Fruit fly (Drosophila melanogaster) whole organism, prepupa: Measurements from ENCODE around the gene Sgs5.

ENCODE experiments used
- Blimp-1 ChIP-seq: fragments of 200-800 bp; sonication (Bioruptor generic); optimal IDR thresholded peaks from 3 replicates; lab custom pipeline; 2017; ENCODE audit warnings: missing biosample characterization, missing genetic modification characterization, mild to moderate bottlenecking, moderate library complexity, missing genetic modification reagents
- CG11902 ChIP-seq: fragments of 200-800 bp; sonication (Bioruptor generic); optimal IDR thresholded peaks from 3 replicates; lab custom pipeline; 2016; ENCODE audit warnings: missing biosample characterization, missing genetic modification characterization
- CG3032 ChIP-seq: fragments of 200-800 bp; optimal IDR thresholded peaks from 2 replicates; lab custom pipeline; 2019; ENCODE audit warnings: missing biosample characterization, mild to moderate bottlenecking, missing genetic modification characterization, moderate library complexity
- CG6276 ChIP-seq: fragments of 200-800 bp; sonication (Bioruptor generic); optimal IDR thresholded peaks from 2 replicates; lab custom pipeline; 2017; ENCODE audit warnings: missing biosample characterization, mild to moderate bottlenecking, missing genetic modification characterization
- Gug ChIP-seq: fragments of 200-800 bp; sonication (Bioruptor generic); IDR thresholded peaks from 2 replicates; pipeline ENCODE4 v1.3.6; 2022; ENCODE audit warnings: missing biosample characterization, missing genetic modification characterization
- Hr39 ChIP-seq: fragments of 200-800 bp; sonication (Bioruptor generic); optimal IDR thresholded peaks from 2 replicates; lab custom pipeline; 2016; ENCODE audit warnings: missing biosample characterization, missing genetic modification characterization
- Smox ChIP-seq: fragments of 200-800 bp; sonication (Bioruptor generic); optimal IDR thresholded peaks from 3 replicates; lab custom pipeline; 2016; ENCODE audit warnings: missing biosample characterization, missing genetic modification characterization
- Sox15 ChIP-seq: fragments of 200-800 bp; sonication (Bioruptor generic); optimal IDR thresholded peaks from 3 replicates; lab custom pipeline; 2016; ENCODE audit warnings: missing biosample characterization, missing genetic modification characterization
- cyc ChIP-seq: fragments of 200-800 bp; sonication (Bioruptor generic); optimal IDR thresholded peaks from 3 replicates; lab custom pipeline; 2016; ENCODE audit warnings: missing biosample characterization, missing genetic modification characterization
- net ChIP-seq: fragments of 200-800 bp; sonication (Bioruptor generic); optimal IDR thresholded peaks from 3 replicates; lab custom pipeline; 2016; ENCODE audit warnings: missing biosample characterization, missing genetic modification characterization
- topi ChIP-seq: fragments of 200-800 bp; sonication (Bioruptor generic); optimal IDR thresholded peaks from 3 replicates; lab custom pipeline; 2016; ENCODE audit warnings: missing biosample characterization, missing genetic modification characterization
- vri ChIP-seq: fragments of 200-800 bp; sonication (Bioruptor generic); optimal IDR thresholded peaks from 3 replicates; lab custom pipeline; 2016; ENCODE audit warnings: missing biosample characterization, mild to moderate bottlenecking, missing genetic modification characterization

dm6 chr3R:17566619-17567489, 28.3 kb upstream of the Sgs5 start:
- TF ChIP-seq Smox (GFP tag; lab: Kevin White, UChicago) (no peak), CG6276 (GFP tag; lab: Kevin White, UChicago) (no peak), net (no peak), Sox15 (no peak), cyc (GFP tag; lab: Kevin White, UChicago) (no peak), Blimp-1 (GFP tag; lab: Kevin White, UChicago) (no peak), CG3032 (tag; lab: Kevin White, UChicago) (no peak), CG11902 (GFP tag; lab: Kevin White, UChicago) (no peak), topi (GFP tag; lab: Kevin White, UChicago) (no peak), Hr39 (no peak), Gug (GFP tag; lab: Robert Waterston, UW) (no peak), vri (GFP tag; lab: Kevin White, UChicago) (no peak)
